Worm (Caenorhabditis elegans) whole organism, mixed stage, embryonic: Measurements from ENCODE around the gene C39H7.4.

ENCODE experiments used
- M03D4.4 ChIP-seq: sonication (generic microtip); optimal IDR thresholded peaks from 2 replicates; lab custom pipeline; 2017; ENCODE audit warnings: mild to moderate bottlenecking, missing genetic modification characterization, missing compliant biosample characterization
- bed-3 ChIP-seq: fragments of 200-800 bp; sonication (Bioruptor generic); optimal IDR thresholded peaks from 3 replicates; lab custom pipeline; 2018; ENCODE audit warnings: mild to moderate bottlenecking, missing genetic modification characterization, moderate library complexity, missing compliant biosample characterization
- blmp-1 ChIP-seq: fragments of 150-350 bp; optimal IDR thresholded peaks from 2 replicates; lab custom pipeline; 2014; ENCODE audit warnings: missing biosample characterization, missing genetic modification characterization
- ceh-39 ChIP-seq: fragments of 150-350 bp; optimal IDR thresholded peaks from 2 replicates; lab custom pipeline; 2014; ENCODE audit warnings: missing biosample characterization, missing genetic modification characterization
- ceh-43 ChIP-seq: fragments of 200-800 bp; sonication (Bioruptor generic); optimal IDR thresholded peaks from 2 replicates; lab custom pipeline; 2018; ENCODE audit warnings: mild to moderate bottlenecking, missing genetic modification characterization, moderate library complexity, missing compliant biosample characterization
- ceh-83 ChIP-seq: fragments of 200-800 bp; sonication (Bioruptor generic); optimal IDR thresholded peaks from 2 replicates; lab custom pipeline; 2018; ENCODE audit warnings: mild to moderate bottlenecking, missing genetic modification characterization, missing compliant biosample characterization
- ces-1 ChIP-seq: fragments of 150-350 bp; optimal IDR thresholded peaks from 2 replicates; lab custom pipeline; 2014; ENCODE audit warnings: missing biosample characterization, missing genetic modification reagents, missing genetic modification characterization
- drap-1 ChIP-seq: fragments of 200-800 bp; sonication (Bioruptor generic); optimal IDR thresholded peaks from 3 replicates; lab custom pipeline; 2018; ENCODE audit warnings: mild to moderate bottlenecking, missing genetic modification characterization, missing compliant biosample characterization
- elt-1 ChIP-seq: sonication (generic microtip); optimal IDR thresholded peaks from 2 replicates; lab custom pipeline; 2017; ENCODE audit warnings: missing genetic modification characterization, mild to moderate bottlenecking, missing compliant biosample characterization, antibody characterized with exemption, moderate library complexity, borderline replicate concordance; ENCODE audit not compliant: insufficient read depth
- elt-3 ChIP-seq: fragments of 150-350 bp; optimal IDR thresholded peaks from 2 replicates; lab custom pipeline; 2014; ENCODE audit warnings: missing biosample characterization, missing genetic modification characterization
- ham-2 ChIP-seq: fragments of 200-800 bp; sonication (Bioruptor generic); optimal IDR thresholded peaks from 2 replicates; lab custom pipeline; 2018; ENCODE audit warnings: mild to moderate bottlenecking, missing genetic modification characterization, missing compliant biosample characterization
- hlh-1 ChIP-seq: fragments of 150-350 bp; optimal IDR thresholded peaks from 2 replicates; lab custom pipeline; 2014; ENCODE audit warnings: missing biosample characterization, missing genetic modification reagents, missing genetic modification characterization
- lin-13 ChIP-seq: fragments of 150-350 bp; optimal IDR thresholded peaks from 2 replicates; lab custom pipeline; 2014; ENCODE audit warnings: missing biosample characterization, missing genetic modification characterization
- lin-32 ChIP-seq: fragments of 200-800 bp; sonication (Bioruptor generic); optimal IDR thresholded peaks from 2 replicates; lab custom pipeline; 2018; ENCODE audit warnings: mild to moderate bottlenecking, missing genetic modification characterization, missing compliant biosample characterization
- mab-5 ChIP-seq: fragments of 150-350 bp; optimal IDR thresholded peaks from 2 replicates; lab custom pipeline; 2014; ENCODE audit warnings: missing biosample characterization, missing genetic modification characterization
- mep-1 ChIP-seq: fragments of 150-350 bp; optimal IDR thresholded peaks from 2 replicates; lab custom pipeline; 2017; ENCODE audit warnings: missing biosample characterization, missing genetic modification reagents, missing genetic modification characterization, inconsistent platforms
- mls-2 ChIP-seq: sonication (generic microtip); optimal IDR thresholded peaks from 2 replicates; lab custom pipeline; 2016; ENCODE audit warnings: mild to moderate bottlenecking, missing genetic modification characterization, moderate library complexity, missing compliant biosample characterization
- nhr-12 ChIP-seq: fragments of 150-350 bp; optimal IDR thresholded peaks from 2 replicates; lab custom pipeline; 2014; ENCODE audit warnings: missing biosample characterization, missing genetic modification characterization
- nhr-2 ChIP-seq: fragments of 150-350 bp; optimal IDR thresholded peaks from 2 replicates; lab custom pipeline; 2014; ENCODE audit warnings: missing biosample characterization, missing genetic modification characterization
- nhr-237 ChIP-seq: fragments of 150-350 bp; optimal IDR thresholded peaks from 2 replicates; lab custom pipeline; 2014; ENCODE audit warnings: missing biosample characterization, missing genetic modification characterization
- nhr-28 ChIP-seq: fragments of 150-350 bp; optimal IDR thresholded peaks from 2 replicates; lab custom pipeline; 2014; ENCODE audit warnings: missing biosample characterization, missing genetic modification characterization
- nhr-76 ChIP-seq: sonication (generic microtip); optimal IDR thresholded peaks from 2 replicates; lab custom pipeline; 2017; ENCODE audit warnings: missing biosample characterization, missing genetic modification characterization
- pha-4 ChIP-seq: fragments of 150-350 bp; optimal IDR thresholded peaks from 2 replicates; lab custom pipeline; 2018; ENCODE audit warnings: missing biosample characterization, missing genetic modification reagents, missing genetic modification characterization
- sem-2 ChIP-seq: fragments of 200-800 bp; sonication (Bioruptor generic); optimal IDR thresholded peaks from 2 replicates; lab custom pipeline; 2018; ENCODE audit warnings: mild to moderate bottlenecking, missing genetic modification characterization, missing compliant biosample characterization
- snpc-4 ChIP-seq: fragments of 150-350 bp; optimal IDR thresholded peaks from 2 replicates; lab custom pipeline; 2014; ENCODE audit warnings: missing biosample characterization, missing genetic modification characterization
- sptf-1 ChIP-seq: sonication (generic microtip); optimal IDR thresholded peaks from 2 replicates; lab custom pipeline; 2017; ENCODE audit warnings: mild to moderate bottlenecking, missing genetic modification characterization, moderate library complexity, missing compliant biosample characterization
- tbx-8 ChIP-seq: fragments of 200-800 bp; sonication (Bioruptor generic); optimal IDR thresholded peaks from 2 replicates; lab custom pipeline; 2018; ENCODE audit warnings: mild to moderate bottlenecking, missing genetic modification characterization, moderate library complexity, missing compliant biosample characterization
- unc-120 ChIP-seq: sonication (generic microtip); optimal IDR thresholded peaks from 2 replicates; lab custom pipeline; 2017; ENCODE audit warnings: missing genetic modification characterization, missing compliant biosample characterization; ENCODE audit not compliant: poor library complexity, severe bottlenecking
- unc-39 ChIP-seq: fragments of 150-350 bp; optimal IDR thresholded peaks from 2 replicates; lab custom pipeline; 2014; ENCODE audit warnings: missing biosample characterization, missing genetic modification characterization
- unc-62 ChIP-seq: fragments of 150-350 bp; optimal IDR thresholded peaks from 2 replicates; lab custom pipeline; 2014; ENCODE audit warnings: missing biosample characterization, missing genetic modification reagents, missing genetic modification characterization
- zip-8 ChIP-seq: fragments of 150-350 bp; optimal IDR thresholded peaks from 2 replicates; lab custom pipeline; 2014; ENCODE audit warnings: missing biosample characterization, missing genetic modification characterization
- ztf-11 ChIP-seq: fragments of 150-350 bp; optimal IDR thresholded peaks from 2 replicates; lab custom pipeline; 2014; ENCODE audit warnings: missing biosample characterization, missing genetic modification characterization

The C39H7.4 gene

ce11 chrIV:5614558-5615026 lies at the start of gene C39H7.4:
TSS of gene C39H7.4 (minus strand) at chrIV:5614608.
- TF ChIP-seq snpc-4 (no peak), unc-62 (GFP tag; lab: Kevin White, UChicago) (no peak), nhr-2 (tag; lab: Kevin White, UChicago) (no peak), lin-32 (GFP tag; lab: Kevin White, UChicago) (no peak), hlh-1 (no peak), nhr-28 (tag; lab: Kevin White, UChicago) (no peak)

- TF ChIP-seq mep-1 (tag; lab: Kevin White, UChicago) (no peak), drap-1 (GFP tag; lab: Kevin White, UChicago) (no peak), nhr-2 (tag; lab: Kevin White, UChicago) (no peak), nhr-12 (tag; lab: Kevin White, UChicago) (no peak), tbx-8 (GFP tag; lab: Kevin White, UChicago) (no peak), snpc-4 (no peak), ztf-11 (tag; lab: Kevin White, UChicago) (no peak), unc-120 (tag; lab: Kevin White, UChicago) (no peak), unc-62 (GFP tag; lab: Kevin White, UChicago) (no peak), lin-13 (tag; lab: Kevin White, UChicago) (no peak), sptf-1 (no peak), elt-3 (no peak), zip-8 (tag; lab: Kevin White, UChicago) (no peak), M03D4.4 (tag; lab: Kevin White, UChicago) (no peak), pha-4 (no peak), lin-32 (GFP tag; lab: Kevin White, UChicago) (no peak)
These were observed 48.5 kb upstream of the C39H7.4 start for ce11 chrIV:5662886-5663285.

- no peak for TF ChIP-seq elt-1 (tag; lab: Kevin White, UChicago)
- no peak for TF ChIP-seq hlh-1
- TF ChIP-seq sptf-1: no peak
- no peak for TF ChIP-seq lin-32 (GFP tag; lab: Kevin White, UChicago)
- TF ChIP-seq pha-4: no peak
- TF ChIP-seq ham-2 (GFP tag; lab: Kevin White, UChicago): no peak
- TF ChIP-seq mab-5 (tag; lab: Kevin White, UChicago): no peak
- TF ChIP-seq ceh-39: no peak
- TF ChIP-seq zip-8 (tag; lab: Kevin White, UChicago): no peak
- TF ChIP-seq mep-1 (tag; lab: Kevin White, UChicago): no peak
- no peak for TF ChIP-seq sem-2 (GFP tag; lab: Kevin White, UChicago)
- TF ChIP-seq ces-1: no peak
These were observed 47.7 kb upstream of the C39H7.4 start for ce11 chrIV:5662073-5662472.

ce11 chrIV:5660239-5660638 lies 45.8 kb upstream of the C39H7.4 start, which contains the start of gene skn-1:
TSS of gene skn-1 (minus strand) at chrIV:5660384.
- no peak for TF ChIP-seq pha-4
- TF ChIP-seq mab-5 (tag; lab: Kevin White, UChicago): no peak
- TF ChIP-seq M03D4.4 (tag; lab: Kevin White, UChicago): no peak
- no peak for TF ChIP-seq lin-32 (GFP tag; lab: Kevin White, UChicago)
- no peak for TF ChIP-seq lin-13 (tag; lab: Kevin White, UChicago)
- TF ChIP-seq unc-39 (tag; lab: Kevin White, UChicago): no peak
- no peak for TF ChIP-seq nhr-2 (tag; lab: Kevin White, UChicago)
- no peak for TF ChIP-seq unc-120 (tag; lab: Kevin White, UChicago)
- no peak for TF ChIP-seq blmp-1 (tag; lab: Kevin White, UChicago)
- no peak for TF ChIP-seq tbx-8 (GFP tag; lab: Kevin White, UChicago)
- no peak for TF ChIP-seq nhr-76 (tag; lab: Kevin White, UChicago)
- no peak for TF ChIP-seq ceh-83 (GFP tag; lab: Kevin White, UChicago)
- no peak for TF ChIP-seq mls-2 (tag; lab: Kevin White, UChicago)

- TF ChIP-seq nhr-2 (tag; lab: Kevin White, UChicago): no peak
- TF ChIP-seq nhr-12 (tag; lab: Kevin White, UChicago): no peak
- TF ChIP-seq sem-2 (GFP tag; lab: Kevin White, UChicago): no peak
- no peak for TF ChIP-seq unc-62 (GFP tag; lab: Kevin White, UChicago)
- no peak for TF ChIP-seq ceh-43 (GFP tag; lab: Kevin White, UChicago)
- TF ChIP-seq hlh-1: no peak
- no peak for TF ChIP-seq drap-1 (GFP tag; lab: Kevin White, UChicago)
- no peak for TF ChIP-seq nhr-237
- no peak for TF ChIP-seq bed-3
- no peak for TF ChIP-seq elt-3
- no peak for TF ChIP-seq zip-8 (tag; lab: Kevin White, UChicago)
- TF ChIP-seq M03D4.4 (tag; lab: Kevin White, UChicago): no peak
- no peak for TF ChIP-seq nhr-28 (tag; lab: Kevin White, UChicago)
- TF ChIP-seq mls-2 (tag; lab: Kevin White, UChicago): no peak
- TF ChIP-seq ztf-11 (tag; lab: Kevin White, UChicago): no peak
- TF ChIP-seq ham-2 (GFP tag; lab: Kevin White, UChicago): no peak
- TF ChIP-seq elt-1 (tag; lab: Kevin White, UChicago): no peak
- TF ChIP-seq sptf-1: no peak
These were observed 45.1 kb upstream of the C39H7.4 start for ce11 chrIV:5659461-5659860.
